Worm (Caenorhabditis elegans) whole organism, L4 larva: ENCODE measurements around the gene try-12.

Source experiments
- aly-2 ChIP-seq: sonication (generic microtip); optimal IDR thresholded peaks from 2 replicates; lab custom pipeline; 2018; ENCODE audit warnings: missing biosample characterization, missing genetic modification characterization
- ama-1 ChIP-seq: fragments of 150-350 bp; optimal IDR thresholded peaks from 2 replicates; lab custom pipeline; 2014; ENCODE audit warnings: inconsistent platforms, mixed read lengths
- dpl-1 ChIP-seq: fragments of 150-350 bp; optimal IDR thresholded peaks from 2 replicates; lab custom pipeline; 2014; ENCODE audit warnings: missing biosample characterization, missing genetic modification reagents, missing genetic modification characterization
- fkh-10 ChIP-seq: fragments of 150-350 bp; optimal IDR thresholded peaks from 2 replicates; lab custom pipeline; 2014; ENCODE audit warnings: missing biosample characterization, missing genetic modification reagents, missing genetic modification characterization
- jun-1 ChIP-seq: fragments of 150-350 bp; optimal IDR thresholded peaks from 2 replicates; lab custom pipeline; 2014; ENCODE audit warnings: missing biosample characterization, missing genetic modification reagents, missing genetic modification characterization
- nhr-77 ChIP-seq: fragments of 150-350 bp; optimal IDR thresholded peaks from 2 replicates; lab custom pipeline; 2014; ENCODE audit warnings: missing biosample characterization, missing genetic modification characterization
- snpc-4 ChIP-seq: fragments of 150-350 bp; optimal IDR thresholded peaks from 2 replicates; lab custom pipeline; 2014; ENCODE audit warnings: missing biosample characterization, missing genetic modification characterization
- unc-130 ChIP-seq: sonication (generic microtip); optimal IDR thresholded peaks from 2 replicates; lab custom pipeline; 2016; ENCODE audit warnings: missing genetic modification reagents, missing genetic modification characterization, missing compliant biosample characterization
- vab-7 ChIP-seq: fragments of 200-800 bp; sonication (Bioruptor generic); IDR thresholded peaks from 2 replicates; pipeline ENCODE4 v1.3.6; 2022; ENCODE audit warnings: missing genetic modification reagents, missing genetic modification characterization, missing compliant biosample characterization
- ztf-7 ChIP-seq: fragments of 150-350 bp; optimal IDR thresholded peaks from 2 replicates; lab custom pipeline; 2014; ENCODE audit warnings: missing biosample characterization, missing genetic modification characterization

- no peak for TF ChIP-seq vab-7 (GFP tag; lab: Robert Waterston, UW)
- no peak for TF ChIP-seq jun-1
- no peak for TF ChIP-seq unc-130
- no peak for TF ChIP-seq nhr-77 (tag; lab: Kevin White, UChicago)
- no peak for TF ChIP-seq aly-2 (tag; lab: Kevin White, UChicago)
- TF ChIP-seq dpl-1 (GFP tag; lab: Kevin White, UChicago) = no peak
- TF ChIP-seq snpc-4 (tag; lab: Kevin White, UChicago) = no peak
- no peak for TF ChIP-seq ztf-7 (tag; lab: Kevin White, UChicago)
- TF ChIP-seq fkh-10 (GFP tag; lab: Kevin White, UChicago) = no peak
- no peak for TF ChIP-seq ama-1 (lab: Kevin White, UChicago)
Measured at ce11 chrV:7490340-7490739, 41.2 kb downstream of the try-12 start, which contains the start of gene srbc-9.
